Worm (Caenorhabditis elegans) whole organism, L3 larva: Measurements from ENCODE around the gene C28H8.8.

Experiments
- egl-27 ChIP-seq: sonication (generic microtip); optimal IDR thresholded peaks from 4 replicates; lab custom pipeline; 2017; ENCODE audit warnings: missing biosample characterization, missing genetic modification reagents, missing genetic modification characterization
- jun-1 ChIP-seq: fragments of 150-350 bp; optimal IDR thresholded peaks from 2 replicates; lab custom pipeline; 2014; ENCODE audit warnings: missing biosample characterization, missing genetic modification reagents, missing genetic modification characterization
- snpc-4 ChIP-seq: fragments of 150-350 bp; optimal IDR thresholded peaks from 2 replicates; lab custom pipeline; 2014; ENCODE audit warnings: missing biosample characterization, missing genetic modification characterization
- zag-1 ChIP-seq: fragments of 150-350 bp; optimal IDR thresholded peaks from 2 replicates; lab custom pipeline; 2014; ENCODE audit warnings: missing biosample characterization, missing genetic modification characterization

ce11 chrIII:5839598-5839997, 49.0 kb downstream of the C28H8.8 start:
- TF ChIP-seq jun-1 (no peak), snpc-4 (tag; lab: Kevin White, UChicago) (no peak), zag-1 (no peak), egl-27 (tag; lab: Kevin White, UChicago) (no peak)
